Worm (Caenorhabditis elegans) whole organism, early embryonic: ENCODE results near the gene R160.14.
"Not testable (repeated sequence)": the region's sequence is repeated elsewhere in the genome, so short reads cannot be mapped to it uniquely, and the experiment has no call there.

ENCODE experiments used
- B0310.2 ChIP-seq: sonication (generic microtip); optimal IDR thresholded peaks from 2 replicates; lab custom pipeline; 2016; ENCODE audit warnings: mild to moderate bottlenecking, missing genetic modification characterization, missing compliant biosample characterization
- F13C5.2 ChIP-seq: sonication (generic microtip); optimal IDR thresholded peaks from 2 replicates; lab custom pipeline; 2017; ENCODE audit warnings: mild to moderate bottlenecking, missing genetic modification characterization, inconsistent platforms, missing compliant biosample characterization
- aly-1 ChIP-seq: sonication (generic microtip); optimal IDR thresholded peaks from 2 replicates; lab custom pipeline; 2016; ENCODE audit warnings: missing genetic modification characterization, missing compliant biosample characterization
- ama-1 ChIP-seq: fragments of 150-350 bp; optimal IDR thresholded peaks from 2 replicates; lab custom pipeline; 2014
- ceh-13 ChIP-seq: fragments of 200-800 bp; sonication (Bioruptor generic); optimal IDR thresholded peaks from 2 replicates; lab custom pipeline; 2018; ENCODE audit warnings: mild to moderate bottlenecking, missing genetic modification characterization, missing compliant biosample characterization
- ceh-36 ChIP-seq: sonication (generic microtip); optimal IDR thresholded peaks from 2 replicates; lab custom pipeline; 2016; ENCODE audit warnings: missing genetic modification characterization, inconsistent platforms, missing compliant biosample characterization
- ets-7 ChIP-seq: sonication (generic microtip); optimal IDR thresholded peaks from 2 replicates; lab custom pipeline; 2016; ENCODE audit warnings: missing genotype, missing genetic modification characterization, missing compliant biosample characterization
- flt-1 ChIP-seq: fragments of 200-800 bp; sonication (Bioruptor generic); IDR thresholded peaks from 2 replicates; pipeline ENCODE4 v1.3.6; 2022; ENCODE audit warnings: missing genetic modification characterization, missing compliant biosample characterization
- hmbx-1 ChIP-seq: sonication (generic microtip); optimal IDR thresholded peaks from 2 replicates; lab custom pipeline; 2016; ENCODE audit warnings: mild to moderate bottlenecking, missing genetic modification characterization, missing compliant biosample characterization
- hmg-4 ChIP-seq: fragments of 200-800 bp; sonication (Bioruptor generic); optimal IDR thresholded peaks from 2 replicates; lab custom pipeline; 2018; ENCODE audit warnings: mild to moderate bottlenecking, missing genetic modification characterization, missing compliant biosample characterization
- hnd-1 ChIP-seq: sonication (generic microtip); optimal IDR thresholded peaks from 2 replicates; lab custom pipeline; 2016; ENCODE audit warnings: missing genetic modification characterization, missing compliant biosample characterization
- pes-1 ChIP-seq: fragments of 200-800 bp; sonication (Bioruptor generic); IDR thresholded peaks from 2 replicates; pipeline ENCODE4 v1.3.6; 2022; ENCODE audit warnings: missing genetic modification reagents, missing genetic modification characterization, missing compliant biosample characterization
- scrt-1 ChIP-seq: fragments of 200-800 bp; sonication (Bioruptor generic); IDR thresholded peaks from 2 replicates; pipeline ENCODE4 v1.3.6; 2022; ENCODE audit warnings: missing genetic modification characterization, missing compliant biosample characterization
- sea-1 ChIP-seq: fragments of 200-800 bp; sonication (Bioruptor generic); conservative IDR thresholded peaks from 2 replicates; pipeline ENCODE4 v1.3.6; 2022; ENCODE audit warnings: missing genetic modification characterization, missing compliant biosample characterization
- tbx-11 ChIP-seq: fragments of 200-800 bp; sonication (Bioruptor generic); IDR thresholded peaks from 2 replicates; pipeline ENCODE4 v1.3.6; 2022; ENCODE audit warnings: missing genetic modification characterization, missing compliant biosample characterization
- tbx-37 ChIP-seq: fragments of 200-800 bp; sonication (Bioruptor generic); conservative IDR thresholded peaks from 2 replicates; pipeline ENCODE4 v1.3.6; 2022; ENCODE audit warnings: missing genetic modification reagents, missing genetic modification characterization, missing compliant biosample characterization
- tra-4 ChIP-seq: sonication (generic microtip); optimal IDR thresholded peaks from 2 replicates; lab custom pipeline; 2017; ENCODE audit warnings: missing genetic modification characterization, missing compliant biosample characterization

R160.14 gene

DNA sequence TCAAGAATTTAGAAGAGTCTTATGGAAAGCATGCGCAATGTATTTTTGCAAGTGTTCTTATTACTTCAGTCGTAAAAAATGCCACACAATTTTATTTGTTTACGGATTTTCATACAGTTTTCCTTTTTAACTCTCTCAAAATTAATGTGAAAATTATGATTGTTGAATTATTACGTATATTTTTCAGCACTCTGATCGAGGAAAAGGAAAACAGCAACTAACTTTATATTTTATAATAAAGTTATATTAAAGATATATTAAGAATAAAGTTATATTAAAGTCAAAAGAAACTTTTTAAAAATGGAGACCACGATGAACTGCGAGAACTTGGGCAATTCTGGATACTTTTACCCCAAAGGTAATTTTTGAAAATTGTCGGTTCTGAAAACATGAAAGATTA is 21.7 kb downstream of the R160.14 start, which contains the start of gene F14H12.2:
Gene F14H12.2, plus strand, starts transcription at position 301 of the 400 bp plus-strand sequence.
- TF ChIP-seq hnd-1 (no peak), hmbx-1 (tag; lab: Kevin White, UChicago) (no peak), F13C5.2 (tag; lab: Kevin White, UChicago) (no peak), pes-1 (GFP tag; lab: Robert Waterston, UW) (no peak), B0310.2 (tag; lab: Kevin White, UChicago) (no peak), ceh-13 (no peak), flt-1 (GFP tag; lab: Robert Waterston, UW) (no peak), tbx-37 (no peak), ets-7 (tag; lab: Kevin White, UChicago) (no peak), ama-1 (lab: Kevin White, UChicago) (no peak), tbx-11 (GFP tag; lab: Robert Waterston, UW) (no peak), tra-4 (tag; lab: Kevin White, UChicago) (no peak), scrt-1 (GFP tag; lab: Robert Waterston, UW) (no peak), hmg-4 (GFP tag; lab: Kevin White, UChicago) (no peak), sea-1 (GFP tag; lab: Robert Waterston, UW) (no peak), ceh-36 (no peak)

DNA sequence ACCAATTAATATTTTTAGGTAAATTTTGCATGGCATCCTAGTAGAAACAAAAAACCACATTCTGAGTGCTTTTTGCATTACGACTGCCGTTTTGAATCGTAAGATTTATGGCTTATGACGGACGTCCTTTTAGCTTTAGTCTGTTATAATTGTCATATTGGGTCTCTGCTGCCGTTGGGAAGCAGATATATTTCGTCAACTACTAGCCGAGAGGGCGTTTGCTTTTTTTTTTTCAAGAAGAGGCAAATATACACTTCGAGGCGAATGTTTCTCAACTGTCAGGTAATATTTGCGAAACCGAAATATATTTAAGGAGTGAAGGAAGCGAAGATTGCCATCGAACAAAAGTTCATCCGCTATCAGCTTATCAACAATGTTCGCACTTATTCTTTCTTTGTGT is 28.0 kb downstream of the R160.14 start, which contains the start of gene F14H12.3:
Gene F14H12.3, plus strand, starts transcription at position 301 of the 400 bp plus-strand sequence.
- TF ChIP-seq ets-7 (tag; lab: Kevin White, UChicago): no peak
- TF ChIP-seq scrt-1 (GFP tag; lab: Robert Waterston, UW): 0 out of 2 replicates have a peak, but pooled peaks have one; percentile 40

DNA sequence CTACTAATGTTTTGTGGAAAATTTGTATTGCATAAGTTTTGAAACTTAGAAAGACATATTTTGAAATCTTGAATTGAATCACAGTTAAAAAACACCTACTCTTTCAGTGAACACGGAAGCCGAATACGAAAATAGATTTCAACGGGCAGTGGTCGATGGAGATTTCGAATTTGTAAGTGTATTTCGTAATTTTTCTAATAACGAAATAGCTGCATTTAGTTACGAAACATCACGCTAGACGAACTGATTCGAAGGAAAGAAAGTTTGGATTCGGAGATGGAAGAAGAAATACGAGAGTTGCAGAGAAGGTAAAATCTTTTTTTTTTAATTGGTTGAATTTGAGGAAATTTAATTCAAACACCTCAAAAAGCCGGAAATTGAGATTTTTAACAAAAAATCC is 29.2 kb downstream of the R160.14 start:
- TF ChIP-seq B0310.2 (tag; lab: Kevin White, UChicago) (no peak), hmg-4 (GFP tag; lab: Kevin White, UChicago) (no peak)

DNA sequence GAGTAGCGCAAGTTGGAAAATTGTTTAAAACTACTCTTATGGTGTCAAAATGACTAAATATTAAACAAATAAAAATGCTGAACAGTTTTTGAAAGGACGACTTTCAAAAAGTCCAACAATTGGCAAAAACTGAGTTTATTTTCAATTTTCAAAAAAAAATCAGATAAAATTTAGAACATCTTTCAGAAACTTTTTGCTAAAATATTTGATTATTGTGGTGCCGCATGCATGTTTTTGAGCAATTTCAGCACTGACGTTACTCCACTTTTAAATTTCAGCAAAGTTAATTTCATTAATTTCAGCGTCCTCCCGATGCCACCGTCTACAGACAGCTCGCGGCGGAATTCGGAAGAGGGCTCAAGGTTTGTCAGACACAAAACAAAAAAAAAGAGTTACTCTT is 32.6 kb downstream of the R160.14 start, which contains the start of gene cst-1:
Gene cst-1, plus strand, starts transcription at position 301 of the 400 bp plus-strand sequence.
- not testable (repeated sequence) for TF ChIP-seq F13C5.2 (tag; lab: Kevin White, UChicago); ceh-36; tbx-11 (GFP tag; lab: Robert Waterston, UW)

DNA sequence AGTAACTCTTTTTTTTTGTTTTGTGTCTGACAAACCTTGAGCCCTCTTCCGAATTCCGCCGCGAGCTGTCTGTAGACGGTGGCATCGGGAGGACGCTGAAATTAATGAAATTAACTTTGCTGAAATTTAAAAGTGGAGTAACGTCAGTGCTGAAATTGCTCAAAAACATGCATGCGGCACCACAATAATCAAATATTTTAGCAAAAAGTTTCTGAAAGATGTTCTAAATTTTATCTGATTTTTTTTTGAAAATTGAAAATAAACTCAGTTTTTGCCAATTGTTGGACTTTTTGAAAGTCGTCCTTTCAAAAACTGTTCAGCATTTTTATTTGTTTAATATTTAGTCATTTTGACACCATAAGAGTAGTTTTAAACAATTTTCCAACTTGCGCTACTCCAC is 35.9 kb downstream of the R160.14 start, which contains the start of gene cst-2:
Gene cst-2, minus strand, starts transcription at position 101 of the 400 bp plus-strand sequence.
- not testable (repeated sequence) for TF ChIP-seq tbx-37; ets-7 (tag; lab: Kevin White, UChicago); ceh-36

DNA sequence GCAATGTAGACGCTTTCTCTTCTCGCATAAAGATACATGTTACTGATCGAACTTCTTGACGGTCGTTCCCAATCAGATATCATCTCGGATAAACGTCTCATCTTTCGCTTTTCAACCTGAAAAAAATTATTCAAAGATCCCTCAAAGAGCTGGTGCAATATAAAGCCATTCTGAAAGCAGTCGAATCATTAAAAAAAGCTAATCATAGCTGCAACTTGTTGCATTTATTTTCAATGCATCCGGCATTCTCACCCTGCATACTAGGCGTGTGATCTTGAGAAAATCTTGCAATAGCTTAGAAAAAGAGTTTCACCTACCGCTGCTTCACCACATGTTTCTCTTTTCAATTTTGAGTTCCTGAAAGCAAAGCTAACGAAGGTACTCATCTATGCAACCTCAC is 39.6 kb downstream of the R160.14 start, which contains the start of gene C24A8.6:
Gene C24A8.6, minus strand, starts transcription at position 101 of the 400 bp plus-strand sequence.
- TF ChIP-seq scrt-1 (GFP tag; lab: Robert Waterston, UW); tra-4 (tag; lab: Kevin White, UChicago); hnd-1: not testable (repeated sequence)

DNA sequence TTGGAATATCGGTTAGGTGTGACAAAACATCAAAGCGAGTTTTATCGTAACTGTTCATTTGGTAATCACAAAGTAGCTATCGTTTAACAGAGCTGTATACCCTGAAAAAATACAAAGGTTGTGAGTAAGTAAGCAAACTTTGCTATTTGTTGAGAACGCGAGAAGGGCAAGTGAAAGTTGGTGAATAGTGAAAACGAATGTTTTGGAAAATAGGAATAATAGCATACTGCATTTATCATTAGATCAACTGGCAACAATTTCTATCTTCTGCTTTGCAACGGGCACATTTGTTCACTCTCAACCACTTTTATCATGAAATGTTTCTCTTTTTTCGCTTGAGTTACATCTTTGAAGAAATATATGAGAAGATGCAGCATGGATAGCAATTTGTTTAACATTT is 43.1 kb downstream of the R160.14 start, which contains the start of gene C24A8.5:
Gene C24A8.5, minus strand, starts transcription at position 101 of the 400 bp plus-strand sequence.
- TF ChIP-seq F13C5.2 (tag; lab: Kevin White, UChicago): no peak
- no peak for TF ChIP-seq ets-7 (tag; lab: Kevin White, UChicago)
- no peak for TF ChIP-seq ceh-36
- no peak for TF ChIP-seq hnd-1
- no peak for TF ChIP-seq scrt-1 (GFP tag; lab: Robert Waterston, UW)
- no peak for TF ChIP-seq ceh-13
- TF ChIP-seq B0310.2 (tag; lab: Kevin White, UChicago): no peak
- no peak for TF ChIP-seq tbx-11 (GFP tag; lab: Robert Waterston, UW)
- no peak for TF ChIP-seq aly-1
- no peak for TF ChIP-seq flt-1 (GFP tag; lab: Robert Waterston, UW)
- TF ChIP-seq tbx-37: no peak
- TF ChIP-seq tra-4 (tag; lab: Kevin White, UChicago): no peak
- TF ChIP-seq pes-1 (GFP tag; lab: Robert Waterston, UW): no peak

DNA sequence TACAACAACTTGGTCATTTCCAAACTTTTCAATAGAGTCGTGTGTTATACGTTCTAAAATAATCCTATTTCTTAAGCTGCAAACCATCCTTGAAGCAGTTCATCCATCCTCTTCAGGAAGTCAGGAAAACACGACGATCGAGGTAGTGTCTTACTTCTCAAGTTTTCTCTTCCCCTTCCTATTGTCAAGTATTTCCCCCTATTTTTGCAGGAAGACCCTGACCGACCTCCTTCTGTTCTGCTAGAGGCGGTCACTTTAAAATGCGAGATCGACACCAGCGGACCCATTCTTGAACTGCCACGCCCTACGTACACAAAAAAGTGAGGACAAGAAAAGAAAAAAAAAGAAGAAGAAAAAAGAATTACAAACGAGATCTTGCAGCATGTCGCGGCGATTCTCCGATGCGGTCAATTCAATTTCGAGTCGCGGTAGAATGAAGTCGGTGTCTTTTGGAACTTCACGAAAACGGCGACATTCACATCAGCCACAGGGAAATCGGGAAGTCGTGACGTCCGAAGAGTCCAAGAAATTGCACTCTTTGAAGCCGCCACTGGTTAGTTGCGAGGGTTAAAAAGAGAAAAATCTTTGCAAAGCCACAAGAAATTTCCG is 48.9 kb downstream of the R160.14 start:
- no peak for TF ChIP-seq hnd-1
